Worm (Caenorhabditis elegans): ENCODE measurements around the gene F44F4.15.

F44F4.15 gene

DNA sequence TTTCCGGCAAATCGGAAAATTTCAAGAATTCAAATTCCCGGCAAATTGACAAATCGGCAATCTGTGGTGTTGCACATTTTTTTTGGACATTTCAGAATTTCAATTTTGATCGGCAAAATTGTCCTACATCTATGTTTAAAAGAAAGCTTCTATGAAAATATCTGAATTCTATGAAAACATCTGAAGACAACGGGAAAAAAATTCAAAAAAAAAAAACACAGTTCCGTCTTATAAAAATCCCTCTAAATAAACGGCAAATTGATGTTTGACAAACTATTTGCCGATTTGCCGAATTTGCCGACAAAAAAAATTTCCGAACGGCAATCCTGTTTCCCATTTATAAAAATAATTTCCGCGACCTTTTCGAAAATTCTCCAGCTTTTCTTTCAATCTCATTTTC lies at the start of gene F44F4.15:
F44F4.15 (plus strand) TSS at position 301 of the 400 bp plus-strand sequence.
- TF ChIP-seq B0310.2 (tag; optimal IDR thresholded peaks at IDR 0.05) (no peak), ceh-13 (GFP tag; optimal IDR thresholded peaks at IDR 0.05) (no peak), flt-1 (GFP tag; IDR thresholded peaks at IDR 0.05) (no peak), scrt-1 (GFP tag; IDR thresholded peaks at IDR 0.05) (no peak), tbx-37 (GFP tag; conservative IDR thresholded peaks at IDR 0.05) (no peak), sea-1 (GFP tag; conservative IDR thresholded peaks at IDR 0.05) (no peak), tbx-11 (GFP tag; IDR thresholded peaks at IDR 0.05) (no peak), ets-7 (tag; optimal IDR thresholded peaks at IDR 0.05) (no peak), hmbx-1 (tag; optimal IDR thresholded peaks at IDR 0.05) (no peak), pes-1 (GFP tag; IDR thresholded peaks at IDR 0.05) (no peak), ceh-36 (tag; optimal IDR thresholded peaks at IDR 0.05) (no peak), F13C5.2 (tag; optimal IDR thresholded peaks at IDR 0.05) (no peak), ama-1 (optimal IDR thresholded peaks at IDR 0.05) (no peak), hmg-4 (GFP tag; optimal IDR thresholded peaks at IDR 0.05) (no peak)

DNA sequence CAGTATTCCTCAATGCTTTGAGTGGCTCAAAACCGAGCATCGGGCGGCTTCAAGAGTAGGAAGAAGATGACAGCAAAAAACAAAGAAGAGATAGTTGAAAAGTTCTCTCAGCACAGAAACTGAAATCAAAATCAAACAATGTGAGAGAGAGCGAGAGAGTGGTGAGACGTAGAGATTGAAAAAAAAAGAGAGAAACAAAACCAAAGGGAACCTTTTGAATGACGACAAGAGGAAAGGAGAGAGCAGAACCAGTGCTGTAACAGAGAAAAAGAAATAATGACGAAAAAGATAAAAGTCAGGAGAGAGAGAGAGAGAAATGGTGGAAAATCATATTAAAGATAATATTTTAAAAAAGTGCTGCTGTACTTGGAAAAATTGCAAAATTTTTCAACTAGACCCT lies 47.2 kb upstream of the F44F4.15 start:
- TF ChIP-seq ama-1 (optimal IDR thresholded peaks at IDR 0.05) (no peak), pes-1 (GFP tag; IDR thresholded peaks at IDR 0.05) (no peak), hnd-1 (tag; optimal IDR thresholded peaks at IDR 0.05) (no peak), flt-1 (GFP tag; IDR thresholded peaks at IDR 0.05) (no peak), tbx-37 (GFP tag; conservative IDR thresholded peaks at IDR 0.05) (no peak), tbx-11 (GFP tag; IDR thresholded peaks at IDR 0.05) (no peak), F13C5.2 (tag; optimal IDR thresholded peaks at IDR 0.05) (no peak), hmbx-1 (tag; optimal IDR thresholded peaks at IDR 0.05) (no peak), sea-1 (GFP tag; conservative IDR thresholded peaks at IDR 0.05) (no peak), ets-7 (tag; optimal IDR thresholded peaks at IDR 0.05) (no peak), hmg-4 (GFP tag; optimal IDR thresholded peaks at IDR 0.05) (no peak), tra-4 (tag; optimal IDR thresholded peaks at IDR 0.05) (no peak), scrt-1 (GFP tag; IDR thresholded peaks at IDR 0.05) (no peak), ceh-13 (GFP tag; optimal IDR thresholded peaks at IDR 0.05) (no peak), aly-1 (tag; optimal IDR thresholded peaks at IDR 0.05) (no peak)

DNA sequence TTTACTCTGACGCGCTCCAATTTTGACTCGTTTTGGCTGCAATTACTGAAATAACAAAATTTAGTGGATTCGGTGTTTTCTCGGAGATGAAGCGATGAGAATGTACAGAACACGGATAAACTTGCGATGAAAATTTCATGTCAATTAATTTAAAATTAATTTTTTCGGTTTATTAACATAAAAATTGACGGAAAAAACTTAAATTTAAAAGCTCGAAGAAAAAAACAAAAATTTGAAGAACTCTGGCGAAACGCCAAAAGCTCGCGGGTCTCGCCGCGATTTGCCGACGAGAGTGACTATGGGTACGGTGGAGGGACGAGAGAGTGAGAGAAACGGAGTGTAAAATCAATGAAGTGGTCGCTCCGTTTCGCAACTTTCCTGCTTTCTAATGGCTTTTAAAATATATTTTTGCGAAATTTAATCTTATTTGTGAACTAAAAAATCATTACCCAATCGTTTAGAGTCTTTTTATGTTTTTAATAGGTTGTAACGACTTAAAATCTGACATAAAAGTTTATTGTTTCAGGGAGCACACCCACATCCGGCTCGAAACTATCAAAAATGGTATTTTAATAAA lies 45.7 kb upstream of the F44F4.15 start, which contains the start of the genes gmps-1 and cap-2:
gmps-1 (minus strand) TSS at position 51 of the 577 bp plus-strand sequence.
cap-2 (plus strand) TSS at position 527 of the 577 bp plus-strand sequence.
- TF ChIP-seq pes-1 (GFP tag; IDR thresholded peaks at IDR 0.05) (peak; percentile 61), hmg-4 (GFP tag; optimal IDR thresholded peaks at IDR 0.05) (no peak), flt-1 (GFP tag; IDR thresholded peaks at IDR 0.05) (peak; percentile 9; the same call in 1 of the 2 replicates), sea-1 (GFP tag; conservative IDR thresholded peaks at IDR 0.05) (0 out of 2 replicates have a peak, but pooled peaks have one; percentile 17), F13C5.2 (tag; optimal IDR thresholded peaks at IDR 0.05) (peak; percentile 88), ama-1 (optimal IDR thresholded peaks at IDR 0.05) (no peak)

DNA sequence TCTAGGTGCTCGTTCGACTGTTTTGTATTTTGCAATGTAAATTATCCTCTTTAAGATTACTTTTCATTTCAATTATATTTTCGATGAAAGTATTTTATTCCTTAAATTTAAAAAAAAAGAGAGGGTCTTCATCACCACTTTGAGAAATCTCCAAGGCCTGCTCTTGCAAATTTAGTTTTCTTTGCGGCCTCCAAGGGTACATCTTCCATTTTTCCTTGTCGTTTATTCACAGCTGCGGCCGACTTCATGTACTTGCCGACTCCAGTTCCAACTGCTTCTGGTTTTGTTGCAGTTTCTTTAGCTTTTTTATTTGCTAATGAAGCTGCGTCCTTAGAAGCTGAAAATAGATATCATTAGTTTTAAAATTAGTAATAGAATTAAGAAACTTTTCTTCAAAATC lies 43.8 kb upstream of the F44F4.15 start:
- TF ChIP-seq hmg-4 (GFP tag; optimal IDR thresholded peaks at IDR 0.05) (no peak), ceh-13 (GFP tag; optimal IDR thresholded peaks at IDR 0.05) (no peak), sea-1 (GFP tag; conservative IDR thresholded peaks at IDR 0.05) (no peak), tbx-37 (GFP tag; conservative IDR thresholded peaks at IDR 0.05) (no peak), flt-1 (GFP tag; IDR thresholded peaks at IDR 0.05) (no peak), tbx-11 (GFP tag; IDR thresholded peaks at IDR 0.05) (no peak), hnd-1 (tag; optimal IDR thresholded peaks at IDR 0.05) (no peak), B0310.2 (tag; optimal IDR thresholded peaks at IDR 0.05) (no peak)

DNA sequence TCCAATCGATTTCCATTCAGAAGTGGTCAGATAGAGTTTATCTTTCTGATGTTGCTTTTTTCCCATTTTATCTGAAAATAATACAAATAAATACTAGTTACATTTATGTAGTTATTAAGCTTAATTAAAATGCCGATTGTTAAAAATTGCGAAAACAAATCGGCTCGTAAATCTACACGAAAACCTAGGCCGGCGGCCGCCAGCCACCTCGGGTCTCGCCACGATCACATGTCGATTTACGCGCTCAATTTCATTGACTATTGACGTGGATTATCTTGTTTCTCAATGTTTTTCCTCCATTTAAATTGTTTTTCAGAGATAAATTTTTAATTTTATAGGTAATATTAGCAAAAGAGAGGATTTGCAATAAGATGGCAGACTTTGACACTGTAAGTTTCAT lies 41.9 kb upstream of the F44F4.15 start, which contains the start of the genes cyn-4 and copz-1:
cyn-4 (minus strand) TSS at position 71 of the 400 bp plus-strand sequence.
copz-1 (plus strand) TSS at position 339 of the 400 bp plus-strand sequence.
- TF ChIP-seq tra-4 (tag; optimal IDR thresholded peaks at IDR 0.05) (no peak), ama-1 (optimal IDR thresholded peaks at IDR 0.05) (no peak), flt-1 (GFP tag; IDR thresholded peaks at IDR 0.05) (no peak), ets-7 (tag; optimal IDR thresholded peaks at IDR 0.05) (peak; percentile 27), B0310.2 (tag; optimal IDR thresholded peaks at IDR 0.05) (no peak), F13C5.2 (tag; optimal IDR thresholded peaks at IDR 0.05) (peak; percentile 68), hnd-1 (tag; optimal IDR thresholded peaks at IDR 0.05) (no peak), tbx-37 (GFP tag; conservative IDR thresholded peaks at IDR 0.05) (peak; percentile 84), pes-1 (GFP tag; IDR thresholded peaks at IDR 0.05) (peak; percentile 57; the same call in 1 of the 2 replicates), aly-1 (tag; optimal IDR thresholded peaks at IDR 0.05) (no peak), ceh-36 (tag; optimal IDR thresholded peaks at IDR 0.05) (no peak), hmg-4 (GFP tag; optimal IDR thresholded peaks at IDR 0.05) (peak; percentile 42), sea-1 (GFP tag; conservative IDR thresholded peaks at IDR 0.05) (no peak), tbx-11 (GFP tag; IDR thresholded peaks at IDR 0.05) (no peak)

DNA sequence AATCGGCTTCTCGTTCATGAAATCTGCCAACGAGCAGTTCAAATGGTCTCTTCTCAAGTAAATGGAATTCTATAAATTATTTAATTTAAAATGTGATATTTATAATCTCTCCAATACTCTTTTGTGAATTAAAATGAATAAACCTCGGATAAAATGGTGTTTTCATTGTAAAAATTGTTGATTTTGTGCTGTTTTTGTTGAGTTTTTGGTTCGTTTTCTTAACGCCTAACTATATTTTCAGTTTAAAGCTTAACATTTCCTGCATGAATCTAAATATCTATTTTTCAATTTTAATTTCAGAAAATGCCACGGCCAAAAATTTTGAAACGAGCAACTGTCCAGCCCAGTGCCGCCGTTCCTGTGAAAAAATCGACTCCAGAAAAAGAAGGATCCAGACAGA lies 40.8 kb upstream of the F44F4.15 start, which contains the start of gene orc-2:
orc-2 (plus strand) TSS at position 301 of the 400 bp plus-strand sequence.
- no peak for TF ChIP-seq pes-1 (GFP tag; IDR thresholded peaks at IDR 0.05)
- no peak for TF ChIP-seq F13C5.2 (tag; optimal IDR thresholded peaks at IDR 0.05)
- TF ChIP-seq ceh-13 (GFP tag; optimal IDR thresholded peaks at IDR 0.05), result no peak
- no peak for TF ChIP-seq sea-1 (GFP tag; conservative IDR thresholded peaks at IDR 0.05)
- TF ChIP-seq tbx-37 (GFP tag; conservative IDR thresholded peaks at IDR 0.05), result no peak
- TF ChIP-seq tbx-11 (GFP tag; IDR thresholded peaks at IDR 0.05), result no peak
- no peak for TF ChIP-seq hnd-1 (tag; optimal IDR thresholded peaks at IDR 0.05)
- no peak for TF ChIP-seq flt-1 (GFP tag; IDR thresholded peaks at IDR 0.05)
- TF ChIP-seq scrt-1 (GFP tag; IDR thresholded peaks at IDR 0.05), result no peak
- no peak for TF ChIP-seq aly-1 (tag; optimal IDR thresholded peaks at IDR 0.05)
- TF ChIP-seq ama-1 (optimal IDR thresholded peaks at IDR 0.05), result no peak

DNA sequence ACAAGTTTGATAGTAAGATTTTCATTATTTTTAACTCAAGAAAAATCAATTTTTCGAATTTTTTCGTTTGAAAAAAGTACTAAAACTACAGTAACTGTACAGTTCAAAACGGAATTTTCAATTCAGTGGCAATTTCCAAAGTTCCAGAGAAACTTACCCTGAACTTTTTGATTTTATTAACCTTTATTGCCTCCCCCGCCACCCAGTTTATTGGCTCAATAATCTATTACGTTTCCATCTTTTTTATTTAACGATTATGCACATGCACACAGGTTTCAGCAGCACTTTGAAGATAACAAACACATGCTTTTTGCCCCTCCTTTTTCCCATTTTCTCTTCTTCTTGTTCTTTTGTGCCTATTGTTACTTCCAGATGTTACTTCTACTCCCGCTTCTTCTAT lies 33.8 kb upstream of the F44F4.15 start, which contains the start of gene lurp-1:
lurp-1 (plus strand) TSS at position 301 of the 400 bp plus-strand sequence.
- TF ChIP-seq B0310.2 (tag; optimal IDR thresholded peaks at IDR 0.05), result no peak
- TF ChIP-seq sea-1 (GFP tag; conservative IDR thresholded peaks at IDR 0.05), result no peak
- no peak for TF ChIP-seq aly-1 (tag; optimal IDR thresholded peaks at IDR 0.05)
- TF ChIP-seq tbx-11 (GFP tag; IDR thresholded peaks at IDR 0.05), result no peak
- no peak for TF ChIP-seq ama-1 (optimal IDR thresholded peaks at IDR 0.05)
- TF ChIP-seq ceh-13 (GFP tag; optimal IDR thresholded peaks at IDR 0.05), result no peak
- TF ChIP-seq hnd-1 (tag; optimal IDR thresholded peaks at IDR 0.05), result no peak
- no peak for TF ChIP-seq tra-4 (tag; optimal IDR thresholded peaks at IDR 0.05)
- TF ChIP-seq flt-1 (GFP tag; IDR thresholded peaks at IDR 0.05), result no peak
- TF ChIP-seq hmg-4 (GFP tag; optimal IDR thresholded peaks at IDR 0.05), result no peak
- no peak for TF ChIP-seq ets-7 (tag; optimal IDR thresholded peaks at IDR 0.05)
- TF ChIP-seq tbx-37 (GFP tag; conservative IDR thresholded peaks at IDR 0.05), result no peak
- TF ChIP-seq pes-1 (GFP tag; IDR thresholded peaks at IDR 0.05), result no peak
